Fruit fly (Drosophila melanogaster): Measurements from ENCODE around the gene CG14075.

Gene CG14075

DNA sequence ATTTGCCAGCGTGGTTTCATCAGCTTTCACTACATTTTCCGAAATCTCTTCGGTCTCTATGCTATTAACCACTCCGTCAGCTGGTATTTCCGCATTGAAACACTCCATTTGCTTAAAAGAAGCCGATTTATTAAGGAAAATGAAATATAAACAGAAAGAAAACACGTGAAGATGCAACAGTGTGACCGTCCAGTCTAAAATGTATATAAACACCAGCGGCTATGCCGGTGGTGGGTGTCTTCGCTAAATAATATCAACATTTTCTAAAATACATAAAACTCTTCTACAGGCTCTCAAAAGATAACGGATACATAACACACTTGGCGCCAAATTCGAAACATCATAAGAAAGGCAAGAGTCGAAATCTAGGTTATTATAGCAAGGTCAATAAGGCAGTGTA is 15.7 kb downstream of the CG14075 start, which contains the start of gene CG3808 (continued):
- no peak for TF ChIP-seq kay (GFP tag; optimal IDR thresholded peaks at IDR 0.05)
- no peak for TF ChIP-seq tll (GFP tag; optimal IDR thresholded peaks at IDR 0.05)
- no peak for TF ChIP-seq onecut (GFP tag; IDR thresholded peaks at IDR 0.05)
- TF ChIP-seq dimm (GFP tag; IDR thresholded peaks at IDR 0.05): no peak
- no peak for TF ChIP-seq CG3726 (GFP tag; IDR thresholded peaks at IDR 0.05)
- no peak for TF ChIP-seq CG12071 (GFP tag; optimal IDR thresholded peaks at IDR 0.05)
- TF ChIP-seq MTF-1 (GFP tag; optimal IDR thresholded peaks at IDR 0.05; ENCODE audit: borderline replicate concordance): no peak
- TF ChIP-seq psq (GFP tag; optimal IDR thresholded peaks at IDR 0.05): peak; percentile 89
- no peak for TF ChIP-seq CG18619 (GFP tag; optimal IDR thresholded peaks at IDR 0.05)
- TF ChIP-seq Gug (GFP tag; IDR thresholded peaks at IDR 0.05): no peak; the same call in 3 of the 4 replicates
- peak; percentile 9 for TF ChIP-seq Camta (GFP tag; optimal IDR thresholded peaks at IDR 0.05)
- no peak for TF ChIP-seq sna (GFP tag; IDR thresholded peaks at IDR 0.05; ENCODE audit: partially characterized antibody)
- peak; percentile 11 for TF ChIP-seq pnt (GFP tag; optimal IDR thresholded peaks at IDR 0.05)
- TF ChIP-seq lmd (GFP tag; IDR thresholded peaks at IDR 0.05): no peak
- TF ChIP-seq CG11560 (tag; IDR thresholded peaks at IDR 0.05): no peak
- no peak for TF ChIP-seq CG3065 (GFP tag; optimal IDR thresholded peaks at IDR 0.05)
- no peak for TF ChIP-seq toy (GFP tag; IDR thresholded peaks at IDR 0.05)
- TF ChIP-seq CG6654 (GFP tag; optimal IDR thresholded peaks at IDR 0.05): no peak
- TF ChIP-seq D (optimal IDR thresholded peaks at IDR 0.05): no peak
- no peak for TF ChIP-seq D (GFP tag; optimal IDR thresholded peaks at IDR 0.05)
- no peak for TF ChIP-seq br (optimal IDR thresholded peaks at IDR 0.05)
- no peak for TF ChIP-seq otp (GFP tag; IDR thresholded peaks at IDR 0.05)
- 0 out of 2 replicates have a peak, but pooled peaks have one; percentile 20 for TF ChIP-seq E2f1 (GFP tag; IDR thresholded peaks at IDR 0.05)
- no peak for TF ChIP-seq Atf6 (GFP tag; IDR thresholded peaks at IDR 0.05)
- peak; percentile 68 for TF ChIP-seq stwl (tag; optimal IDR thresholded peaks at IDR 0.05)
- no peak for TF ChIP-seq CG10431 (GFP tag; optimal IDR thresholded peaks at IDR 0.05)
- TF ChIP-seq hb (GFP tag; IDR thresholded peaks at IDR 0.05; ENCODE audit: partially characterized antibody): no peak
- no peak for TF ChIP-seq GATAe (GFP tag; conservative IDR thresholded peaks at IDR 0.05)
- no peak for TF ChIP-seq grau (tag; optimal IDR thresholded peaks at IDR 0.05)
- peak; percentile 40 for TF ChIP-seq Fer1 (GFP tag; optimal IDR thresholded peaks at IDR 0.05)
- TF ChIP-seq ranshi (GFP tag; IDR thresholded peaks at IDR 0.05): no peak
- TF ChIP-seq CG7987 (GFP tag; optimal IDR thresholded peaks at IDR 0.05): peak; percentile 9
- peak; percentile 25 for TF ChIP-seq CG12391 (tag; optimal IDR thresholded peaks at IDR 0.05)
- TF ChIP-seq CG2889 (GFP tag; IDR thresholded peaks at IDR 0.05): no peak
- TF ChIP-seq MBD-R2 (GFP tag; IDR thresholded peaks at IDR 0.05): peak; percentile 86
- peak; percentile 45 for TF ChIP-seq NC2α (GFP tag; optimal IDR thresholded peaks at IDR 0.05)
- peak; percentile 11 for TF ChIP-seq lilli (GFP tag; optimal IDR thresholded peaks at IDR 0.05)
- TF ChIP-seq Dek (tag; optimal IDR thresholded peaks at IDR 0.05): peak; percentile 66
- TF ChIP-seq CG6683 (GFP tag; optimal IDR thresholded peaks at IDR 0.05): peak; percentile 7
- TF ChIP-seq Deaf1 (tag; optimal IDR thresholded peaks at IDR 0.05): no peak
- TF ChIP-seq gt (GFP tag; IDR thresholded peaks at IDR 0.05): no peak
- peak; percentile 29 for TF ChIP-seq Nf-YC (tag; optimal IDR thresholded peaks at IDR 0.05)
- TF ChIP-seq gro (GFP tag; optimal IDR thresholded peaks at IDR 0.05): peak; percentile 83
- no peak for TF ChIP-seq Lim3 (GFP tag; IDR thresholded peaks at IDR 0.05)
- no peak for TF ChIP-seq dmrt99B (tag; optimal IDR thresholded peaks at IDR 0.05)
- TF ChIP-seq tna (GFP tag; IDR thresholded peaks at IDR 0.05; ENCODE audit: partially characterized antibody): no peak
- TF ChIP-seq Mad (GFP tag; optimal IDR thresholded peaks at IDR 0.05): peak; percentile 39
- TF ChIP-seq Blimp-1 (GFP tag; optimal IDR thresholded peaks at IDR 0.05): no peak
- TF ChIP-seq zfh2 (GFP tag; optimal IDR thresholded peaks at IDR 0.05): peak; percentile 36
- peak; percentile 38; the same call in 1 of the 2 replicates for TF ChIP-seq CG14441 (GFP tag; IDR thresholded peaks at IDR 0.05)
- peak; percentile 100 for TF ChIP-seq Dp (GFP tag; optimal IDR thresholded peaks at IDR 0.05)
- no peak for TF ChIP-seq CG12104 (GFP tag; optimal IDR thresholded peaks at IDR 0.05)
